Fruit fly (Drosophila melanogaster): ENCODE data around the gene CG33645.
A peak's percentile ranks its signal among the peaks of the same experiment; 100 is the strongest.

The CG33645 gene

dm6 chr2L:13513331-13514261 is 19.0 kb upstream of the CG33645 start (continued):
- TF ChIP-seq kay (GFP tag; optimal IDR thresholded peaks at IDR 0.05) (peak; percentile 68), CG4328 (GFP tag; optimal IDR thresholded peaks at IDR 0.05) (no peak), disco-r (GFP tag; optimal IDR thresholded peaks at IDR 0.05) (no peak), croc (GFP tag; conservative IDR thresholded peaks at IDR 0.05) (0 out of 3 replicates have a peak, but pooled peaks have one; percentile 19), Dip2 (GFP tag; IDR thresholded peaks at IDR 0.05) (no peak), CG18476 (GFP tag; optimal IDR thresholded peaks at IDR 0.05) (peak; percentile 20), CG1024 (GFP tag; IDR thresholded peaks at IDR 0.05) (peak; percentile 47; the same call in 1 of the 2 replicates), sug (tag; optimal IDR thresholded peaks at IDR 0.05) (peak; percentile 28), Sry-β (GFP tag; optimal IDR thresholded peaks at IDR 0.05) (no peak), crol (GFP tag; IDR thresholded peaks at IDR 0.05) (no peak), CG1792 (GFP tag; optimal IDR thresholded peaks at IDR 0.05) (peak; percentile 3), h (optimal IDR thresholded peaks at IDR 0.05) (no peak), Spps (tag; optimal IDR thresholded peaks at IDR 0.05) (no peak), Mes4 (GFP tag; optimal IDR thresholded peaks at IDR 0.05) (peak; percentile 23), chm (GFP tag; IDR thresholded peaks at IDR 0.05) (no peak; the same call in none of the 2 replicates), Adf1 (GFP tag; IDR thresholded peaks at IDR 0.05) (peak; percentile 58), wdn (GFP tag; IDR thresholded peaks at IDR 0.05) (peak; percentile 59; the same call in 1 of the 2 replicates), fru (optimal IDR thresholded peaks at IDR 0.05) (no peak), ham (GFP tag; IDR thresholded peaks at IDR 0.05) (no peak), nerfin-1 (tag; optimal IDR thresholded peaks at IDR 0.05) (peak; percentile 48), CoRest (tag; optimal IDR thresholded peaks at IDR 0.05) (peak; percentile 66), run (tag; optimal IDR thresholded peaks at IDR 0.05) (no peak), mam (GFP tag; optimal IDR thresholded peaks at IDR 0.05) (peak; percentile 74), chif (GFP tag; optimal IDR thresholded peaks at IDR 0.05) (peak in 1 of 2 experiments; percentile 35), CG6254 (GFP tag; optimal IDR thresholded peaks at IDR 0.05) (no peak), insv (GFP tag; optimal IDR thresholded peaks at IDR 0.05) (no peak), hb (GFP tag; IDR thresholded peaks at IDR 0.05; ENCODE audit: partially characterized antibody) (no peak), CG34422 (GFP tag; IDR thresholded peaks at IDR 0.05) (peak; percentile 61; the same call in 2 of the 3 replicates), Dek (tag; optimal IDR thresholded peaks at IDR 0.05) (no peak), aop (GFP tag; IDR thresholded peaks at IDR 0.05) (no peak), CG1832 (GFP tag; optimal IDR thresholded peaks at IDR 0.05) (no peak), pan (optimal IDR thresholded peaks at IDR 0.05) (no peak), pan (GFP tag; optimal IDR thresholded peaks at IDR 0.05 in 1 of 2, IDR thresholded peaks at IDR 0.05 in 1 of 2) (peak in 1 of 2 experiments; percentile 77), br (optimal IDR thresholded peaks at IDR 0.05) (no peak), CG5180 (GFP tag; optimal IDR thresholded peaks at IDR 0.05) (peak; percentile 17), gce (GFP tag; IDR thresholded peaks at IDR 0.05) (no peak; the same call in 2 of the 3 replicates), CG10979 (tag; optimal IDR thresholded peaks at IDR 0.05) (peak; percentile 44), ken (GFP tag; IDR thresholded peaks at IDR 0.05) (0 out of 3 replicates have a peak, but pooled peaks have one; percentile 49), vfl (GFP tag; optimal IDR thresholded peaks at IDR 0.05) (peak; percentile 35), Poxn (GFP tag; IDR thresholded peaks at IDR 0.05) (peak; percentile 35; the same call in 1 of the 2 replicates), CG32767 (GFP tag; IDR thresholded peaks at IDR 0.05) (no peak), CG31388 (GFP tag; optimal IDR thresholded peaks at IDR 0.05) (no peak), Dll (GFP tag; IDR thresholded peaks at IDR 0.05; ENCODE audit: partially characterized antibody) (peak; percentile 51; the same call in 1 of the 4 replicates), gcm2 (GFP tag; optimal IDR thresholded peaks at IDR 0.05) (no peak), ewg (GFP tag; optimal IDR thresholded peaks at IDR 0.05) (peak; percentile 43), CG33213 (GFP tag; optimal IDR thresholded peaks at IDR 0.05) (peak; percentile 62), CG17361 (GFP tag; IDR thresholded peaks at IDR 0.05) (peak; percentile 75), CG15601 (tag; optimal IDR thresholded peaks at IDR 0.05) (no peak), odd (GFP tag; optimal IDR thresholded peaks at IDR 0.05) (no peak), CG13287 (GFP tag; IDR thresholded peaks at IDR 0.05; ENCODE audit: partially characterized antibody) (no peak)
